Fruit fly (Drosophila melanogaster) whole organism, wandering third instar larva: ENCODE measurements around the gene CG11309.

Experiments used
- Abd-B ChIP-seq: fragments of >200 bp; optimal IDR thresholded peaks from 2 replicates; lab custom pipeline; 2017; ENCODE audit warnings: missing biosample characterization, missing genetic modification characterization
- CG32264 ChIP-seq: fragments of 200-800 bp; sonication (Bioruptor generic); optimal IDR thresholded peaks from 2 replicates; lab custom pipeline; 2016; ENCODE audit warnings: missing biosample characterization, missing genetic modification characterization
- CrebA ChIP-seq: fragments of 200-800 bp; sonication (Bioruptor generic); optimal IDR thresholded peaks from 2 replicates; lab custom pipeline; 2016; ENCODE audit warnings: missing biosample characterization, mild to moderate bottlenecking, missing genetic modification characterization, borderline replicate concordance
- Dfd ChIP-seq: fragments of >200 bp; optimal IDR thresholded peaks from 2 replicates; lab custom pipeline; 2017; ENCODE audit warnings: missing biosample characterization, missing genetic modification characterization
- Dif ChIP-seq: fragments of 200-275, 200-300 bp; sonication (Bioruptor generic); optimal IDR thresholded peaks from 2 replicates; lab custom pipeline; 2018; ENCODE audit warnings: missing biosample characterization, missing genetic modification characterization; ENCODE audit not compliant: partially characterized antibody
- GATAd ChIP-seq: sonication (Bioruptor generic); optimal IDR thresholded peaks from 2 replicates; lab custom pipeline; 2016; ENCODE audit warnings: missing biosample characterization, missing genetic modification characterization
- HLH106 ChIP-seq: fragments of 200-800 bp; optimal IDR thresholded peaks from 3 replicates; lab custom pipeline; 2019; ENCODE audit warnings: missing biosample characterization, mild to moderate bottlenecking, missing genetic modification characterization, moderate library complexity
- Hnf4 ChIP-seq: fragments of 200-800 bp; sonication (Bioruptor generic); optimal IDR thresholded peaks from 2 replicates; lab custom pipeline; 2016; ENCODE audit warnings: missing biosample characterization, mild to moderate bottlenecking, missing genetic modification characterization
- Hr78 ChIP-seq: fragments of >200 bp; optimal IDR thresholded peaks from 2 replicates; lab custom pipeline; 2017; ENCODE audit warnings: missing biosample characterization, missing genetic modification characterization
- Hr83 ChIP-seq: fragments of 200-300 bp; sonication (Bioruptor generic); optimal IDR thresholded peaks from 2 replicates; lab custom pipeline; 2016; ENCODE audit warnings: missing biosample characterization, mild to moderate bottlenecking, missing genetic modification characterization, moderate library complexity; ENCODE audit not compliant: poor library complexity, severe bottlenecking
- Jra ChIP-seq: sonication (Bioruptor generic); optimal IDR thresholded peaks from 2 replicates; lab custom pipeline; 2016; ENCODE audit warnings: missing biosample characterization, missing genetic modification characterization
- Myc ChIP-seq: fragments of >200 bp; optimal IDR thresholded peaks from 2 replicates; lab custom pipeline; 2017
- N ChIP-seq: fragments of >200 bp; optimal IDR thresholded peaks from 2 replicates; lab custom pipeline; 2018; ENCODE audit warnings: missing biosample characterization, missing external identifiers, missing genetic modification characterization
- OdsH ChIP-seq: fragments of 200-800 bp; sonication (Bioruptor generic); optimal IDR thresholded peaks from 2 replicates; lab custom pipeline; 2016; ENCODE audit warnings: missing biosample characterization, mild to moderate bottlenecking, missing genetic modification characterization
- Rel ChIP-seq, 2 experiments: fragments of 200-800 bp; sonication (Bioruptor generic) in 1 of 2; optimal IDR thresholded peaks; 2 replicates in 1 of 2; 3 replicates in 1 of 2; lab custom pipeline; 2016 to 2019; ENCODE audit warnings: mild to moderate bottlenecking in 2 of 2, missing biosample characterization in 2 of 2, missing genetic modification characterization in 2 of 2, moderate library complexity in 1 of 2
- Sp1 ChIP-seq: fragments of 200-800 bp; sonication (Bioruptor generic); optimal IDR thresholded peaks from 3 replicates; lab custom pipeline; 2019; ENCODE audit warnings: missing biosample characterization, mild to moderate bottlenecking, missing genetic modification characterization, moderate library complexity
- Vsx2 ChIP-seq: fragments of 200-300, 225-300 bp; sonication (Bioruptor generic); optimal IDR thresholded peaks from 2 replicates; lab custom pipeline; 2018; ENCODE audit warnings: missing biosample characterization, missing genetic modification characterization; ENCODE audit not compliant: partially characterized antibody
- br ChIP-seq: fragments of 200-800 bp; sonication (Bioruptor generic); optimal IDR thresholded peaks from 2 replicates; lab custom pipeline; 2016; ENCODE audit warnings: missing biosample characterization, missing genetic modification characterization
- dmrt93B ChIP-seq: fragments of 200-800 bp; sonication (Bioruptor generic); optimal IDR thresholded peaks from 2 replicates; lab custom pipeline; 2018; ENCODE audit warnings: missing biosample characterization, mild to moderate bottlenecking, missing genetic modification characterization
- dsf ChIP-seq: sonication (Bioruptor generic); optimal IDR thresholded peaks from 2 replicates; lab custom pipeline; 2016; ENCODE audit warnings: missing biosample characterization, missing genetic modification characterization, borderline replicate concordance
- ey ChIP-seq: fragments of 200-800 bp; sonication (Bioruptor generic); optimal IDR thresholded peaks from 2 replicates; lab custom pipeline; 2016; ENCODE audit warnings: missing biosample characterization, missing genetic modification characterization
- foxo ChIP-seq, 2 experiments: fragments of 200-800 bp; sonication (Bioruptor generic); optimal IDR thresholded peaks; 2 replicates in 1 of 2; 3 replicates in 1 of 2; lab custom pipeline; 2016 to 2017; ENCODE audit warnings: missing biosample characterization in 2 of 2, missing genetic modification characterization in 2 of 2
- fru ChIP-seq: fragments of 200-800 bp; sonication (Bioruptor generic); optimal IDR thresholded peaks from 3 replicates; lab custom pipeline; 2016; ENCODE audit warnings: missing biosample characterization, mild to moderate bottlenecking, missing genetic modification characterization
- h ChIP-seq: fragments of 200-800 bp; sonication (Bioruptor generic); optimal IDR thresholded peaks from 3 replicates; lab custom pipeline; 2016; ENCODE audit warnings: missing biosample characterization, mild to moderate bottlenecking, missing genetic modification characterization
- jim ChIP-seq: fragments of 175-275, 200-325 bp; sonication (Bioruptor generic); optimal IDR thresholded peaks from 2 replicates; lab custom pipeline; 2016; ENCODE audit warnings: missing biosample characterization, mild to moderate bottlenecking, missing genetic modification characterization
- pan ChIP-seq: fragments of >200 bp; optimal IDR thresholded peaks from 2 replicates; lab custom pipeline; 2017
- psq ChIP-seq: fragments of 200-800 bp; sonication (Bioruptor generic); optimal IDR thresholded peaks from 3 replicates; lab custom pipeline; 2017; ENCODE audit warnings: missing biosample characterization, mild to moderate bottlenecking, missing genetic modification characterization, moderate library complexity
- rgr ChIP-seq: fragments of 200-800 bp; sonication (Bioruptor generic); optimal IDR thresholded peaks from 3 replicates; lab custom pipeline; 2016; ENCODE audit warnings: missing biosample characterization, mild to moderate bottlenecking, missing genetic modification characterization
- sage ChIP-seq: fragments of 200-800 bp; sonication (Bioruptor generic); optimal IDR thresholded peaks from 2 replicates; lab custom pipeline; 2016; ENCODE audit warnings: missing biosample characterization, mild to moderate bottlenecking, missing genetic modification characterization
- sv ChIP-seq: fragments of 200-800 bp; sonication (Bioruptor generic); optimal IDR thresholded peaks from 3 replicates; lab custom pipeline; 2016; ENCODE audit warnings: missing biosample characterization, missing genetic modification characterization
- tai ChIP-seq: sonication (Bioruptor generic); optimal IDR thresholded peaks from 2 replicates; lab custom pipeline; 2016; ENCODE audit warnings: missing biosample characterization, missing genetic modification characterization
- usp ChIP-seq: fragments of >200 bp; optimal IDR thresholded peaks from 2 replicates; lab custom pipeline; 2017; ENCODE audit warnings: missing biosample characterization, missing genetic modification characterization
- woc ChIP-seq: sonication (Bioruptor generic); optimal IDR thresholded peaks from 2 replicates; lab custom pipeline; 2016; ENCODE audit warnings: missing biosample characterization, mild to moderate bottlenecking, missing genetic modification characterization

The CG11309 gene

dm6 chr3L:21277897-21278530 lies 26.4 kb downstream of the CG11309 start:
- TF ChIP-seq Rel (GFP tag; optimal IDR thresholded peaks at IDR 0.05; lab: Kevin White, UChicago) (no peak), Rel (tag; optimal IDR thresholded peaks at IDR 0.05; lab: Kevin White, UChicago) (peak; percentile 15), Vsx2 (GFP tag; lab: Kevin White, UChicago) (peak; percentile 39), h (GFP tag; lab: Kevin White, UChicago) (peak; percentile 15), pan (lab: Kevin White, UChicago) (no peak), Sp1 (GFP tag; lab: Kevin White, UChicago) (no peak)
- TF ChIP-seq, all 38 proteins: peak for 3

- peak; percentile 50 for TF ChIP-seq ey
- peak; percentile 30 for TF ChIP-seq psq (GFP tag; lab: Kevin White, UChicago)
- TF ChIP-seq dsf, result peak; percentile 6
- TF ChIP-seq rgr (GFP tag; lab: Kevin White, UChicago), result peak; percentile 51
- no peak for TF ChIP-seq Hr78 (GFP tag; lab: Kevin White, UChicago)
- no peak for TF ChIP-seq jim (GFP tag; lab: Kevin White, UChicago)
- peak; percentile 32 for TF ChIP-seq Dif (GFP tag; lab: Kevin White, UChicago)
- peak; percentile 48 for TF ChIP-seq Sp1 (GFP tag; lab: Kevin White, UChicago)
- TF ChIP-seq HLH106 (tag; lab: Kevin White, UChicago), result peak; percentile 40
- TF ChIP-seq OdsH (GFP tag; lab: Kevin White, UChicago), result peak; percentile 57
- peak; percentile 37 for TF ChIP-seq Jra (GFP tag; lab: Kevin White, UChicago)
- no peak for TF ChIP-seq sage (GFP tag; lab: Kevin White, UChicago)
- TF ChIP-seq usp (GFP tag; lab: Kevin White, UChicago), result no peak
- TF ChIP-seq Abd-B, result no peak
- no peak for TF ChIP-seq Hr83 (GFP tag; lab: Kevin White, UChicago)
- no peak for TF ChIP-seq tai
- no peak for TF ChIP-seq CG32264
- TF ChIP-seq dmrt93B (GFP tag; lab: Kevin White, UChicago), result peak; percentile 24
- TF ChIP-seq Dfd (GFP tag; lab: Kevin White, UChicago), result no peak
- no peak for TF ChIP-seq GATAd
- TF ChIP-seq br (GFP tag; lab: Kevin White, UChicago), result peak; percentile 33
- peak; percentile 39 for TF ChIP-seq Hnf4 (GFP tag; lab: Kevin White, UChicago)
- TF ChIP-seq N (GFP tag; lab: Kevin White, UChicago), result no peak
- TF ChIP-seq fru (GFP tag; lab: Kevin White, UChicago), result peak; percentile 60
- no peak for TF ChIP-seq pan (lab: Kevin White, UChicago)
- peak; percentile 58 for TF ChIP-seq h (GFP tag; lab: Kevin White, UChicago)
- peak; percentile 57 for TF ChIP-seq woc
- peak; percentile 15 for TF ChIP-seq Myc (lab: Kevin White, UChicago)
- peak; percentile 67 for TF ChIP-seq sv (GFP tag; lab: Kevin White, UChicago)
- no peak for TF ChIP-seq Vsx2 (GFP tag; lab: Kevin White, UChicago)
- peak in 1 of 2 experiments; percentile 65 for TF ChIP-seq foxo (GFP tag; optimal IDR thresholded peaks at IDR 0.05; lab: Kevin White, UChicago)
- no peak for TF ChIP-seq CrebA (GFP tag; lab: Kevin White, UChicago)
Measured at dm6 chr3L:21276296-21277257, 27.9 kb downstream of the CG11309 start.

dm6 chr3L:21275921-21276295 lies 28.6 kb downstream of the CG11309 start:
- TF ChIP-seq dsf (no peak), h (GFP tag; lab: Kevin White, UChicago) (peak; percentile 53)
